Worm (Caenorhabditis elegans) whole organism, L4 larva: ENCODE results near the gene copz-1.

Experiments
- ama-1 ChIP-seq: fragments of 150-350 bp; optimal IDR thresholded peaks from 2 replicates; lab custom pipeline; 2014; ENCODE audit warnings: inconsistent platforms, mixed read lengths
- nhr-11 ChIP-seq: fragments of 150-350 bp; optimal IDR thresholded peaks from 2 replicates; lab custom pipeline; 2014; ENCODE audit warnings: missing biosample characterization, missing genetic modification characterization

- TF ChIP-seq ama-1 (lab: Kevin White, UChicago) (peak; percentile 22), nhr-11 (tag; lab: Kevin White, UChicago) (peak; percentile 59)
Observed at ce11 chrII:10840067-10840466, 32.6 kb upstream of the copz-1 start.
